Worm (Caenorhabditis elegans): Measurements from ENCODE around the gene Y51B9A.7.

Y51B9A.7 gene

DNA sequence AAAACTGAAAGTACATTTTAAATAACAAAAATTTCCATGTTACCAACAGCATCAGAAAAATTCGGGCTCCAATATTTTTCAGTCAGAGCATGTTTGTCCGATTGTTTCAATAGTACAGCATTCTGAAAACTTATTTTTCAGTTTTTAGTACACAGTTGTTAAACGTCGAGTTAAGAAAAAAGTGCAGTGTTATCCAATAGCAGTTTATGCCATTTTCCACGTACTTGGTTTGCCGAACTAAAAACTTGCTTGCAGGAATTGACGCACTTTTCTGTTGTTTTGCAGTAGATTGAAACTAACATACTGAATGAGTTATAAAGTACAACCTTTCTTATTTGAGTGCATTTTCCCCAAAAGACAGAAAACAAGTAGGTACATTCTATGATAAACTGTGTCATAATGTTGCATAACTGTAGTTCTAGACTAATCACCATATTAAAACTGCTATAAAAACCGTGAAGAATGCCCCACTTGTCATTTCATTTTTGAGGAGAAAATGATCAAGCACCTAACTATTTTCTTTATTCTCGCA, 1.4 kb upstream of the Y51B9A.7 start, which contains the start of the genes Y51B9A.14 and Y51B9A.8:
TSS of gene Y51B9A.14 (minus strand) at position 101 of the 532 bp plus-strand sequence.
TSS of gene Y51B9A.8 (plus strand) at position 482 of the 532 bp plus-strand sequence.
- no peak for TF ChIP-seq him-1 (tag; optimal IDR thresholded peaks at IDR 0.05)
- no peak for TF ChIP-seq dao-5 (tag; optimal IDR thresholded peaks at IDR 0.05)
- TF ChIP-seq W03F9.2 (tag; optimal IDR thresholded peaks at IDR 0.05), result no peak

DNA sequence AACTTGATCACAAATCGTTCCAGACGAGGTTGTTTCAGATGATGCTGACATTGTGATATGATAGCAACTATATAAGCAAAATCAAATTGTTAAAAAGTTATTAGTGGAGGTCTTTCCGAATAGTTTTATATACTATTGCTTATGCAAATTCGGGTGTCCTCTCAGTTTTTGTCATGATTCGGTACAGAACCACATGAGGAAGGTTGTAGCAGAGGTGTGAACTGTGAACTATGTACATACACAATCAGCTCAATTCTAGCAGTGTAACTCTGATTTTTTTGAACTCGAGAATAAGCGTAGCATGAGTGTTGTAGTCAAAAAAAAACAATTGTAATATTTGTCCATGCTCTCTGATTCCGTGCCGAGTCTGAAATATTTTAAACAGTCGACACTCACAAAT, 3.2 kb downstream of the Y51B9A.7 start, which contains the start of gene Y51B9A.6:
TSS of gene Y51B9A.6 (minus strand) at position 101 of the 400 bp plus-strand sequence.
- TF ChIP-seq him-1 (tag; optimal IDR thresholded peaks at IDR 0.05), result no peak
- TF ChIP-seq W03F9.2 (tag; optimal IDR thresholded peaks at IDR 0.05), result no peak
- TF ChIP-seq dao-5 (tag; optimal IDR thresholded peaks at IDR 0.05), result no peak

DNA sequence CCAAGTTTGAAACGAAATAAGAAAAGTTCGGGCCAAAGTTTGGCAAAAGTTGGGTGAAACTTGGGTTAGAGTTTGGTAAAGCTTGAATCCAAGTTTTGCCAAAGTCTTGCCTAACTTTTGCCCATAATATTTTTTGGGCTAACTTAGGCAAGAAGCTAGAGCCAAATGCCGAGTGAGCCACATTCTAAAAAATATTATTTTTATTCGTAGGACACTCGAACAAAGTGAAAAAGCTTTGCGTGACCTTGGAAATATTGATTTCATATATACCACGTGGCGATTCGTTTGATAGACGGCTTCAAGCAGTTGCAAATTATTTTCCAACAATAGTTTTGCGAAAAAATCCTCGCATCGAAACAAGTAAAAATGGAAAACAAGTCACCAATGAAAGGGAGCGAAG, 4.0 kb downstream of the Y51B9A.7 start, which contains the start of gene Y51B9A.5:
TSS of gene Y51B9A.5 (plus strand) at position 301 of the 400 bp plus-strand sequence.
- TF ChIP-seq W03F9.2 (tag; optimal IDR thresholded peaks at IDR 0.05) (no peak), dao-5 (tag; optimal IDR thresholded peaks at IDR 0.05) (no peak), him-1 (tag; optimal IDR thresholded peaks at IDR 0.05) (no peak)

ce11 chrII:9407020-9407419, 7.2 kb downstream of the Y51B9A.7 start, which contains the start of gene mpz-6:
Gene mpz-6, minus strand, starts transcription at chrII:9407120.
- TF ChIP-seq W03F9.2 (tag; optimal IDR thresholded peaks at IDR 0.05) (no peak), dao-5 (tag; optimal IDR thresholded peaks at IDR 0.05) (no peak), him-1 (tag; optimal IDR thresholded peaks at IDR 0.05) (no peak)

ce11 chrII:9407469-9407868, 7.6 kb downstream of the Y51B9A.7 start, which contains the start of gene arrd-2:
Gene arrd-2, plus strand, starts transcription at chrII:9407769.
- TF ChIP-seq him-1 (tag; optimal IDR thresholded peaks at IDR 0.05) (no peak), dao-5 (tag; optimal IDR thresholded peaks at IDR 0.05) (no peak), W03F9.2 (tag; optimal IDR thresholded peaks at IDR 0.05) (no peak)

DNA sequence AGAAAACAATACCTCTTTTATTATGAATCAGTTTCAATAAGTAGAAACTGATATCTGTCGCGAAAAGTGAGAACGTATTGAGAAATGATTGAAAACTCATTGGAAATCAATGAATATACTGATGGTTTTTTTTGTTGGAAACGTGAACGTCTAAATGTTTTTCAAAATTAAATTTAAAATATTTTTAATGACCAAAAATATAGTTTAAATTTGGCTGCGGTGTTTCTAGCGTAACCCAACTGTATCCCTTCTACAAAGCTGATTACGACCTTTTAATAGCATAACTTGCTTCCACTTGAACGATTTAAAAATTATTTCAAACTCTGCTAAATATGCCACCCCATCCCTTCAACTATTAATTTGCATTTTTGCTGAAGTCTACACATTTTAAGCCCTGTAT, 11.7 kb downstream of the Y51B9A.7 start, which contains the start of gene M176.9:
TSS of gene M176.9 (minus strand) at position 101 of the 400 bp plus-strand sequence.
- TF ChIP-seq dao-5 (tag; optimal IDR thresholded peaks at IDR 0.05) (no peak), him-1 (tag; optimal IDR thresholded peaks at IDR 0.05) (no peak), W03F9.2 (tag; optimal IDR thresholded peaks at IDR 0.05) (no peak)

ce11 chrII:9412086-9412608, 12.3 kb downstream of the Y51B9A.7 start, which contains the start of gene arrd-3:
Gene arrd-3, plus strand, starts transcription at chrII:9412558.
- no peak for TF ChIP-seq dao-5 (tag; optimal IDR thresholded peaks at IDR 0.05)
- TF ChIP-seq him-1 (tag; optimal IDR thresholded peaks at IDR 0.05), result no peak
- no peak for TF ChIP-seq W03F9.2 (tag; optimal IDR thresholded peaks at IDR 0.05)

ce11 chrII:9416381-9417276, 16.8 kb downstream of the Y51B9A.7 start, which contains the start of the genes gss-1 and chch-3:
Gene gss-1, minus strand, starts transcription at chrII:9416431.
Gene chch-3, plus strand, starts transcription at chrII:9417013.
- no peak for TF ChIP-seq him-1 (tag; optimal IDR thresholded peaks at IDR 0.05)
- TF ChIP-seq W03F9.2 (tag; optimal IDR thresholded peaks at IDR 0.05), result peak; percentile 81

ce11 chrII:9418065-9418567, 18.3 kb downstream of the Y51B9A.7 start, which contains the start of the genes M176.4 and M176.16:
Gene M176.4, plus strand, starts transcription at chrII:9418365.
Gene M176.16, plus strand, starts transcription at chrII:9418517.
- TF ChIP-seq him-1 (tag; optimal IDR thresholded peaks at IDR 0.05) (no peak), W03F9.2 (tag; optimal IDR thresholded peaks at IDR 0.05) (no peak), dao-5 (tag; optimal IDR thresholded peaks at IDR 0.05) (no peak)

DNA sequence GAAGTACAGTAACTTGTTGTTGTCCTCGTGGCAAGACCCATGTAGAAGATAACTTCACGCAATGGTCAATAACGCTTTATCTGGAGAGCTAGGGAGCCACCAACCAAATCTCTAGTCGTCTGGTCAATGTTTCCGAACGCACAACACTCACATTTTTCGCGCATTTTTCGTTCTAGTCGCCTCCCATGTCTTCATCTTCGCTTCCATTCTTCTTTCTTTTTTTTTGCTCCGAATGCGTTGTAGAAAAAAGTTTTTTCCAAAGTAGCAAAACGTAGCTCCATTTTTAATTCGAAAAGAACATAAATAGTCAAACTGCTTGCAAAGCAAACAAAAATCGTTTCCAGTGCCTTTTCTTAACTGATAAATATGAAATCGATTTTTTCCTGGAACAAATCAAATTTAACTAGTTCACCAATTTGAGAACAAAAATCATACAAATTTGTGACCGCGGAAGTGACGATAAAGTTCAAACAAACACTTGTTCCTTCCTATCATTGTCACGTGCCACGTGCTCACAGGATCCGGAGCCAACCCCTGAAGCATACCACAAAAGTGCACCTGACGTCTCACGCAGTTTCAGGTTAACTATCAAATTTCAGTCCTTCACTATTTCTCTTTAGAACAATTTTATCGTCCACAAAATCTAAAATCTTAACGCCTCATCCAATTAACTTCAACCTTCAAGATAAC, 19.1 kb downstream of the Y51B9A.7 start:
- TF ChIP-seq dao-5 (tag; optimal IDR thresholded peaks at IDR 0.05) (no peak), W03F9.2 (tag; optimal IDR thresholded peaks at IDR 0.05) (no peak), him-1 (tag; optimal IDR thresholded peaks at IDR 0.05) (no peak)

DNA sequence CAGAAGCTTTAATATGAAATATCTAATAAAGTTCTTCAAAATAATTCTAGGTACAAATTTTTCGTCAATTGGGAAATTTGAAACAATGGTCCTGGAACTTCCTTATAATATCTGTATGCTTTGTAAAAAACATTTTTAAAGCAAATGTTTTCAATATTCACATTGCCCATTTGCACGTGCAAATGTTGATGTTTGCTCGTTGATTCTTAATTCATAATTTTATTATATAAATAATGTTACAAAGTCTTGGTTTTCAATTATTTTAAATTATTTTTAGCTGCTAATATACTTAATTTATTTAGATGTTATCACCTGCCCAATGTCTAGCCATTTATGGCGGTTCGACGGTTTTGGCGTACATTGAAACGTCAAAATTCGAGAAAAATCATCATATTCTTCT, 22.1 kb downstream of the Y51B9A.7 start, which contains the start of gene M176.11:
TSS of gene M176.11 (plus strand) at position 301 of the 400 bp plus-strand sequence.
- TF ChIP-seq him-1 (tag; optimal IDR thresholded peaks at IDR 0.05) (no peak), dao-5 (tag; optimal IDR thresholded peaks at IDR 0.05) (no peak), W03F9.2 (tag; optimal IDR thresholded peaks at IDR 0.05) (no peak)

DNA sequence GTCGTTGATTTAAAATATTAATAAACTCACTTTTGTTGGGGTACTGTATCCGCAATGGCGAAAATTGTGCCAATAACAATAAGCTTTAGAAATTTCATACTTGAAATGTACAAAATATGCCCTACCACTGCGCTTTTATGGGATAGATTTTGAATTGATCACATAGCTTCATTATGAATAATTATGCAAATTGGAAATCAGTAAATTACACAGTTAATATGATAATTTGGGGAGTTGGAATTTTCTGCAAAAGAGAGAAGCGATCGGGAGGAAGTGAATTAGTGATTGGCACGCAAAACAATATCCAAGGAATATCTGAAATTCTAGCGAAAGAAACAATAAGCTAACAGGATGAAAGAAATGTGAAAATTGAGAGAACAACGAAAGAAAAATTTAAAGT, 26.2 kb downstream of the Y51B9A.7 start, which contains the start of gene M176.10:
TSS of gene M176.10 (minus strand) at position 101 of the 400 bp plus-strand sequence.
- TF ChIP-seq dao-5 (tag; optimal IDR thresholded peaks at IDR 0.05), result no peak
- no peak for TF ChIP-seq him-1 (tag; optimal IDR thresholded peaks at IDR 0.05)
- TF ChIP-seq W03F9.2 (tag; optimal IDR thresholded peaks at IDR 0.05), result no peak
